Fruit fly (Drosophila melanogaster) whole organism, embryonic: ENCODE data around the gene CG14960.

Experiments used
- Awh ChIP-seq: fragments of 200-800 bp; sonication (Bioruptor generic); IDR thresholded peaks from 2 replicates; pipeline ENCODE4, ENCODE4 v1.3.6; 2022; ENCODE audit warnings: missing biosample characterization, missing genetic modification characterization
- B-H1 ChIP-seq: fragments of 200-800 bp; sonication (Bioruptor generic); IDR thresholded peaks from 3 replicates; pipeline ENCODE4 v1.3.6; 2022; ENCODE audit warnings: missing biosample characterization, missing genetic modification characterization
- CG10209 ChIP-seq: fragments of 200-800 bp; sonication (Bioruptor generic); optimal IDR thresholded peaks from 3 replicates; lab custom pipeline; 2017; ENCODE audit warnings: missing biosample characterization, mild to moderate bottlenecking, missing genetic modification characterization, missing genetic modification reagents
- CG11247 ChIP-seq: fragments of 200-800 bp; sonication (Bioruptor generic); IDR thresholded peaks from 2 replicates; pipeline ENCODE4 v1.3.6; 2022; ENCODE audit warnings: missing biosample characterization, missing genetic modification characterization
- CG12104 ChIP-seq: fragments of 200-800 bp; sonication (Bioruptor generic); optimal IDR thresholded peaks from 3 replicates; lab custom pipeline; 2016; ENCODE audit warnings: missing biosample characterization, missing genetic modification characterization
- CG14441 ChIP-seq: fragments of 200-800 bp; sonication (Bioruptor generic); IDR thresholded peaks from 2 replicates; pipeline ENCODE4 v1.3.6; 2022; ENCODE audit warnings: missing biosample characterization, missing genetic modification characterization
- CG1647 ChIP-seq: fragments of 200-800 bp; sonication (Bioruptor generic); optimal IDR thresholded peaks from 3 replicates; lab custom pipeline; 2016; ENCODE audit warnings: missing biosample characterization, missing genetic modification characterization
- CG18599 ChIP-seq: fragments of 200-800 bp; sonication (Bioruptor generic); optimal IDR thresholded peaks from 3 replicates; lab custom pipeline; 2017; ENCODE audit warnings: missing biosample characterization, missing genetic modification characterization, mild to moderate bottlenecking, moderate library complexity, missing genetic modification reagents
- CG2875 ChIP-seq: fragments of 200-800 bp; sonication (Bioruptor generic); optimal IDR thresholded peaks from 2 replicates; lab custom pipeline; 2017; ENCODE audit warnings: missing biosample characterization, mild to moderate bottlenecking, missing genetic modification characterization, missing genetic modification reagents
- CG30403 ChIP-seq: fragments of 200-800 bp; sonication (Bioruptor generic); optimal IDR thresholded peaks from 3 replicates; lab custom pipeline; 2016; ENCODE audit warnings: missing biosample characterization, missing genetic modification characterization
- CG31224 ChIP-seq: fragments of 200-800 bp; sonication (Bioruptor generic); IDR thresholded peaks from 2 replicates; pipeline ENCODE4 v1.3.6; 2022; ENCODE audit warnings: missing biosample characterization, missing genetic modification characterization
- CG3281 ChIP-seq: fragments of 200-800 bp; sonication (Bioruptor generic); optimal IDR thresholded peaks from 3 replicates; lab custom pipeline; 2017; ENCODE audit warnings: missing biosample characterization, mild to moderate bottlenecking, missing genetic modification characterization
- CG33213 ChIP-seq: fragments of 200-800 bp; sonication (Bioruptor generic); optimal IDR thresholded peaks from 3 replicates; lab custom pipeline; 2016; ENCODE audit warnings: missing biosample characterization, missing genetic modification characterization
- CG6254 ChIP-seq: fragments of 200-800 bp; sonication (Bioruptor generic); optimal IDR thresholded peaks from 3 replicates; lab custom pipeline; 2017; ENCODE audit warnings: mild to moderate bottlenecking, missing biosample characterization, missing genetic modification reagents, missing genetic modification characterization
- CG6765 ChIP-seq: fragments of 200-800 bp; sonication (Bioruptor generic); optimal IDR thresholded peaks from 3 replicates; lab custom pipeline; 2017; ENCODE audit warnings: missing biosample characterization, mild to moderate bottlenecking, missing genetic modification characterization
- CG7357 ChIP-seq: fragments of 200-800 bp; sonication (Bioruptor generic); IDR thresholded peaks from 3 replicates; pipeline ENCODE4 v1.3.6; 2022; ENCODE audit warnings: missing biosample characterization, missing genetic modification characterization
- CG7745 ChIP-seq: fragments of 200-800 bp; sonication (Bioruptor generic); optimal IDR thresholded peaks from 2 replicates; lab custom pipeline; 2018; ENCODE audit warnings: missing biosample characterization, mild to moderate bottlenecking, missing genetic modification characterization, moderate library complexity
- CG7839 ChIP-seq: fragments of 200-800 bp; sonication (Bioruptor generic); optimal IDR thresholded peaks from 3 replicates; lab custom pipeline; 2018; ENCODE audit warnings: missing biosample characterization, mild to moderate bottlenecking, missing genetic modification characterization, moderate library complexity
- CG9727 ChIP-seq: fragments of 200-800 bp; sonication (Bioruptor generic); optimal IDR thresholded peaks from 3 replicates; lab custom pipeline; 2017; ENCODE audit warnings: missing biosample characterization, mild to moderate bottlenecking, missing genetic modification characterization
- CG9932 ChIP-seq: fragments of 200-800 bp; sonication (Bioruptor generic); IDR thresholded peaks from 2 replicates; pipeline ENCODE4 v1.3.6; 2022; ENCODE audit warnings: missing biosample characterization, missing genetic modification characterization
- Dip2 ChIP-seq: fragments of 200-800 bp; sonication (Bioruptor generic); IDR thresholded peaks from 2 replicates; pipeline ENCODE4 v1.3.6; 2022; ENCODE audit warnings: missing biosample characterization, missing genetic modification characterization
- ERR ChIP-seq: fragments of 200-800 bp; sonication (Bioruptor generic); optimal IDR thresholded peaks from 2 replicates; lab custom pipeline; 2016; ENCODE audit warnings: missing biosample characterization, missing genetic modification characterization
- Ets65A ChIP-seq: fragments of 200-800 bp; sonication (Bioruptor generic); peaks from one replicate; lab custom pipeline; 2016; ENCODE audit warnings: missing biosample characterization, missing genetic modification characterization
- Hr78 ChIP-seq, 2 experiments: fragments of 200-800 bp in 1 of 2; fragments of >200 bp in 1 of 2; sonication (Bioruptor generic) in 1 of 2; optimal IDR thresholded peaks; 2 replicates each; lab custom pipeline; 2017 to 2019; ENCODE audit warnings: missing biosample characterization in 2 of 2, missing genetic modification characterization in 2 of 2, mild to moderate bottlenecking in 1 of 2, moderate library complexity in 1 of 2
- Mad ChIP-seq: fragments of 200-800 bp; sonication (Bioruptor generic); optimal IDR thresholded peaks from 2 replicates; lab custom pipeline; 2016; ENCODE audit warnings: missing biosample characterization, missing genetic modification characterization
- Meics ChIP-seq: fragments of 200-800 bp; sonication (Bioruptor generic); optimal IDR thresholded peaks from 2 replicates; lab custom pipeline; 2017; ENCODE audit warnings: missing biosample characterization, mild to moderate bottlenecking, missing genetic modification characterization
- Mrtf ChIP-seq: fragments of 200-800 bp; sonication (Bioruptor generic); IDR thresholded peaks from 3 replicates; pipeline ENCODE4 v1.3.6; 2022; ENCODE audit warnings: missing biosample characterization, missing genetic modification characterization
- Myb ChIP-seq: fragments of 200-800 bp; sonication (Bioruptor generic); optimal IDR thresholded peaks from 2 replicates; lab custom pipeline; 2016; ENCODE audit warnings: missing biosample characterization, missing genetic modification characterization
- NC2α ChIP-seq: fragments of 200-800 bp; sonication (Bioruptor generic); optimal IDR thresholded peaks from 2 replicates; lab custom pipeline; 2016; ENCODE audit warnings: missing biosample characterization, missing genetic modification characterization
- NFAT ChIP-seq: fragments of 200-800 bp; sonication (Bioruptor generic); IDR thresholded peaks from 2 replicates; pipeline ENCODE4 v1.3.6; 2022; ENCODE audit warnings: missing biosample characterization, missing genetic modification characterization
- NfI ChIP-seq: fragments of 200-800 bp; sonication (Bioruptor generic); optimal IDR thresholded peaks from 3 replicates; lab custom pipeline; 2018; ENCODE audit warnings: missing biosample characterization, mild to moderate bottlenecking, missing genetic modification characterization, moderate library complexity
- Ptx1 ChIP-seq: fragments of 200-800 bp; sonication (Bioruptor generic); IDR thresholded peaks from 2 replicates; pipeline ENCODE4 v1.3.6; 2022; ENCODE audit warnings: missing biosample characterization, missing genetic modification characterization
- Side ChIP-seq: fragments of 200-800 bp; sonication (Bioruptor generic); optimal IDR thresholded peaks from 2 replicates; lab custom pipeline; 2016; ENCODE audit warnings: missing biosample characterization, missing genetic modification characterization
- br ChIP-seq: fragments of >200 bp; optimal IDR thresholded peaks from 2 replicates; lab custom pipeline; 2017
- btn ChIP-seq: fragments of 200-800 bp; sonication (Bioruptor generic); optimal IDR thresholded peaks from 2 replicates; lab custom pipeline; 2016; ENCODE audit warnings: missing biosample characterization, missing genetic modification characterization
- cato ChIP-seq: fragments of 200-800 bp; sonication (Bioruptor generic); optimal IDR thresholded peaks from 2 replicates; lab custom pipeline; 2016; ENCODE audit warnings: missing biosample characterization, missing genetic modification characterization, borderline replicate concordance
- crc ChIP-seq: fragments of 200-800 bp; sonication (Bioruptor generic); optimal IDR thresholded peaks from 2 replicates; lab custom pipeline; 2016; ENCODE audit warnings: missing biosample characterization, missing genetic modification characterization
- cwo ChIP-seq: fragments of 200-800 bp; sonication (Bioruptor generic); optimal IDR thresholded peaks from 3 replicates; lab custom pipeline; 2017; ENCODE audit warnings: missing biosample characterization, missing genetic modification characterization, mild to moderate bottlenecking, moderate library complexity, missing genetic modification reagents
- grau ChIP-seq: fragments of 200-800 bp; optimal IDR thresholded peaks from 3 replicates; lab custom pipeline; 2019; ENCODE audit warnings: missing biosample characterization, mild to moderate bottlenecking, missing genetic modification characterization, moderate library complexity
- her ChIP-seq: fragments of 200-800 bp; sonication (Bioruptor generic); optimal IDR thresholded peaks from 2 replicates; lab custom pipeline; 2016; ENCODE audit warnings: missing biosample characterization, missing genetic modification characterization
- hkb ChIP-seq, 2 experiments: fragments of 200-800 bp in 1 of 2; fragments of >200 bp in 1 of 2; sonication (Bioruptor generic) in 1 of 2; IDR thresholded peaks in 1 of 2; optimal IDR thresholded peaks in 1 of 2; 2 replicates each; pipeline versions ENCODE4 v1.3.6 to Lab custom; 2017 to 2022; ENCODE audit warnings: missing biosample characterization in 1 of 2, missing genetic modification characterization in 1 of 2
- lmd ChIP-seq: fragments of 200-800 bp; sonication (Bioruptor generic); IDR thresholded peaks from 2 replicates; pipeline ENCODE4 v1.3.6; 2022; ENCODE audit warnings: missing biosample characterization, missing genetic modification characterization
- mam ChIP-seq: fragments of 200-800 bp; sonication (Bioruptor generic); optimal IDR thresholded peaks from 3 replicates; lab custom pipeline; 2016; ENCODE audit warnings: missing biosample characterization, missing genetic modification characterization
- phol ChIP-seq: fragments of 200-800 bp; sonication (Bioruptor generic); optimal IDR thresholded peaks from 3 replicates; lab custom pipeline; 2018; ENCODE audit warnings: missing biosample characterization, mild to moderate bottlenecking, missing genetic modification characterization, moderate library complexity
- row ChIP-seq: fragments of 200-800 bp; sonication (Bioruptor generic); IDR thresholded peaks from 3 replicates; pipeline ENCODE4 v1.3.6; 2022; ENCODE audit warnings: missing biosample characterization, missing genetic modification characterization
- stc ChIP-seq: fragments of 200-800 bp; sonication (Bioruptor generic); IDR thresholded peaks from 2 replicates; pipeline ENCODE4 v1.3.6; 2022; ENCODE audit warnings: missing biosample characterization, missing genetic modification characterization
- wdn ChIP-seq: fragments of 200-800 bp; sonication (Bioruptor generic); IDR thresholded peaks from 2 replicates; pipeline ENCODE4 v1.3.6; 2022; ENCODE audit warnings: missing biosample characterization, missing genetic modification characterization
- zen2 ChIP-seq: fragments of 200-800 bp; sonication (Bioruptor generic); IDR thresholded peaks from 3 replicates; pipeline ENCODE4 v1.3.6; 2022; ENCODE audit warnings: missing biosample characterization, missing genetic modification characterization; ENCODE audit not compliant: partially characterized antibody

The CG14960 gene

dm6 chr3L:3319992-3320732, 49.3 kb downstream of the CG14960 start (continued):
- TF ChIP-seq CG3281 (GFP tag; lab: Kevin White, UChicago) (peak; percentile 28), zen2 (GFP tag; lab: Robert Waterston, UW) (no peak), lmd (GFP tag; lab: Robert Waterston, UW) (peak; percentile 19; the same call in 1 of the 2 replicates), Ets65A (GFP tag; lab: Kevin White, UChicago) (peak; percentile 44), CG12104 (GFP tag; lab: Kevin White, UChicago) (no peak), crc (GFP tag; lab: Kevin White, UChicago) (peak; percentile 6), Mad (no peak), CG9727 (no peak), CG14441 (peak; percentile 43; the same call in 1 of the 2 replicates), NFAT (GFP tag; lab: Robert Waterston, UW) (0 out of 2 replicates have a peak, but pooled peaks have one; percentile 30), Myb (GFP tag; lab: Kevin White, UChicago) (no peak), CG31224 (GFP tag; lab: Robert Waterston, UW) (0 out of 2 replicates have a peak, but pooled peaks have one; percentile 15), CG7357 (0 out of 3 replicates have a peak, but pooled peaks have one; percentile 6), mam (GFP tag; lab: Kevin White, UChicago) (peak; percentile 41), her (peak; percentile 22), CG30403 (GFP tag; lab: Kevin White, UChicago) (peak; percentile 22), grau (tag; lab: Kevin White, UChicago) (peak; percentile 95), stc (GFP tag; lab: Robert Waterston, UW) (peak; percentile 13; the same call in 1 of the 2 replicates), B-H1 (GFP tag; lab: Robert Waterston, UW) (no peak), Meics (GFP tag; lab: Kevin White, UChicago) (peak; percentile 46), CG7839 (tag; lab: Kevin White, UChicago) (peak; percentile 42), CG6765 (GFP tag; lab: Kevin White, UChicago) (peak; percentile 15), Awh (GFP tag; lab: Robert Waterston, UW) (no peak), CG10209 (GFP tag; lab: Kevin White, UChicago) (no peak), Ptx1 (GFP tag; lab: Robert Waterston, UW) (peak; percentile 38; the same call in 1 of the 2 replicates), Side (GFP tag; lab: Kevin White, UChicago) (peak; percentile 7), br (lab: Kevin White, UChicago) (no peak), btn (GFP tag; lab: Kevin White, UChicago) (no peak), phol (tag; lab: Kevin White, UChicago) (no peak), hkb (optimal IDR thresholded peaks at IDR 0.05; lab: Kevin White, UChicago) (no peak), hkb (GFP tag; IDR thresholded peaks at IDR 0.05; lab: Robert Waterston, UW) (0 out of 2 replicates have a peak, but pooled peaks have one; percentile 49), Mrtf (no peak), cwo (GFP tag; lab: Kevin White, UChicago) (peak; percentile 58), ERR (GFP tag; lab: Kevin White, UChicago) (peak; percentile 57), CG33213 (GFP tag; lab: Kevin White, UChicago) (no peak), CG2875 (GFP tag; lab: Kevin White, UChicago) (no peak), CG1647 (GFP tag; lab: Kevin White, UChicago) (peak; percentile 17), CG18599 (GFP tag; lab: Kevin White, UChicago) (peak; percentile 69), row (GFP tag; lab: Robert Waterston, UW) (peak; percentile 78), NC2α (GFP tag; lab: Kevin White, UChicago) (no peak), Dip2 (GFP tag; lab: Robert Waterston, UW) (no peak), wdn (GFP tag; lab: Robert Waterston, UW) (0 out of 2 replicates have a peak, but pooled peaks have one; percentile 18), Hr78 (GFP tag; optimal IDR thresholded peaks at IDR 0.05; lab: Kevin White, UChicago) (peak in 1 of 2 experiments; percentile 97), CG6254 (GFP tag; lab: Kevin White, UChicago) (no peak), NfI (peak; percentile 3), CG7745 (tag; lab: Kevin White, UChicago) (no peak), CG9932 (0 out of 2 replicates have a peak, but pooled peaks have one; percentile 32), CG11247 (GFP tag; lab: Robert Waterston, UW) (peak; percentile 5; the same call in 1 of the 2 replicates), cato (GFP tag; lab: Kevin White, UChicago) (no peak)
